Fruit fly (Drosophila melanogaster): ENCODE measurements around the gene CG43115.

The CG43115 gene

dm6 chrX:6074845-6075244 lies 8.6 kb upstream of the CG43115 start, which contains the start of gene Tsp5D (continued):
- TF ChIP-seq CrebB (tag; optimal IDR thresholded peaks at IDR 0.05) = peak; percentile 76
- TF ChIP-seq pfk (GFP tag; optimal IDR thresholded peaks at IDR 0.05) = no peak
- peak; percentile 94 for TF ChIP-seq seq (GFP tag; IDR thresholded peaks at IDR 0.05)
- peak; percentile 90 for TF ChIP-seq CG3726 (GFP tag; IDR thresholded peaks at IDR 0.05)
- TF ChIP-seq Xrp1 (GFP tag; IDR thresholded peaks at IDR 0.05) = peak; percentile 96
- TF ChIP-seq chif (GFP tag; optimal IDR thresholded peaks at IDR 0.05) = peak in 1 of 2 experiments; percentile 61
- TF ChIP-seq CG5180 (GFP tag; optimal IDR thresholded peaks at IDR 0.05) = peak; percentile 86
- peak; percentile 27 for TF ChIP-seq Bdp1 (GFP tag; optimal IDR thresholded peaks at IDR 0.05)
- no peak for TF ChIP-seq gro (GFP tag; optimal IDR thresholded peaks at IDR 0.05)
- peak; percentile 89 for TF ChIP-seq jigr1 (GFP tag; IDR thresholded peaks at IDR 0.05)
- TF ChIP-seq CG15073 (GFP tag; optimal IDR thresholded peaks at IDR 0.05) = peak; percentile 72
- peak; percentile 92 for TF ChIP-seq lab (GFP tag; optimal IDR thresholded peaks at IDR 0.05)
- peak; percentile 57 for TF ChIP-seq psq (GFP tag; optimal IDR thresholded peaks at IDR 0.05)
- TF ChIP-seq Eip74EF (GFP tag; optimal IDR thresholded peaks at IDR 0.05) = peak in 1 of 2 experiments; percentile 81
- TF ChIP-seq CG17829 (tag; optimal IDR thresholded peaks at IDR 0.05) = peak; percentile 93
- peak; percentile 74 for TF ChIP-seq gsb (GFP tag; IDR thresholded peaks at IDR 0.05)
- peak; percentile 89 for TF ChIP-seq CG10959 (GFP tag; IDR thresholded peaks at IDR 0.05)
- TF ChIP-seq Dad (GFP tag; optimal IDR thresholded peaks at IDR 0.05) = peak; percentile 30
- TF ChIP-seq CG18764 (GFP tag; optimal IDR thresholded peaks at IDR 0.05) = peak; percentile 84
- TF ChIP-seq pnt (GFP tag; optimal IDR thresholded peaks at IDR 0.05) = peak; percentile 51
- TF ChIP-seq Mad (GFP tag; optimal IDR thresholded peaks at IDR 0.05) = peak; percentile 37
- no peak for TF ChIP-seq Hmx (GFP tag; optimal IDR thresholded peaks at IDR 0.05)
- no peak for TF ChIP-seq tll (GFP tag; optimal IDR thresholded peaks at IDR 0.05)
- TF ChIP-seq CG16779 (GFP tag; IDR thresholded peaks at IDR 0.05) = peak; percentile 47; the same call in 1 of the 2 replicates
- TF ChIP-seq NfI (GFP tag; optimal IDR thresholded peaks at IDR 0.05) = peak; percentile 87
- peak; percentile 76 for TF ChIP-seq TFAM (GFP tag; optimal IDR thresholded peaks at IDR 0.05)
- TF ChIP-seq CG6689 (GFP tag; IDR thresholded peaks at IDR 0.05) = peak; percentile 94
- peak; percentile 88 for TF ChIP-seq caup (GFP tag; optimal IDR thresholded peaks at IDR 0.05; ENCODE audit: severe bottlenecking)
- TF ChIP-seq dmrt11E (tag; optimal IDR thresholded peaks at IDR 0.05) = peak; percentile 76
- TF ChIP-seq CG2712 (tag; optimal IDR thresholded peaks at IDR 0.05) = peak; percentile 95
- TF ChIP-seq Lpt (GFP tag; optimal IDR thresholded peaks at IDR 0.05) = no peak
- peak; percentile 57 for TF ChIP-seq tup (GFP tag; optimal IDR thresholded peaks at IDR 0.05)
- TF ChIP-seq Gsc (GFP tag; IDR thresholded peaks at IDR 0.05) = peak; percentile 77
- TF ChIP-seq CG10979 (tag; optimal IDR thresholded peaks at IDR 0.05) = peak; percentile 95
- TF ChIP-seq Doc2 (GFP tag; IDR thresholded peaks at IDR 0.05) = peak; percentile 72
- peak; percentile 18 for TF ChIP-seq CG7928 (GFP tag; optimal IDR thresholded peaks at IDR 0.05)
- TF ChIP-seq Fer3 (tag; optimal IDR thresholded peaks at IDR 0.05) = peak; percentile 88
- peak; percentile 96 for TF ChIP-seq ara (GFP tag; IDR thresholded peaks at IDR 0.05)
- TF ChIP-seq odd (GFP tag; optimal IDR thresholded peaks at IDR 0.05) = peak; percentile 82
- no peak for TF ChIP-seq pho (GFP tag; optimal IDR thresholded peaks at IDR 0.05)
- TF ChIP-seq CG14014 (GFP tag; IDR thresholded peaks at IDR 0.05) = peak; percentile 91
- TF ChIP-seq Dip2 (GFP tag; IDR thresholded peaks at IDR 0.05) = no peak
- peak; percentile 86 for TF ChIP-seq dati (GFP tag; IDR thresholded peaks at IDR 0.05)
- peak; percentile 83 for TF ChIP-seq Meics (GFP tag; optimal IDR thresholded peaks at IDR 0.05)
- TF ChIP-seq salm (tag; optimal IDR thresholded peaks at IDR 0.05) = peak; percentile 90
- peak; percentile 86 for TF ChIP-seq Gug (GFP tag; IDR thresholded peaks at IDR 0.05)
- no peak for TF ChIP-seq p53 (GFP tag; optimal IDR thresholded peaks at IDR 0.05)
- no peak for TF ChIP-seq zen2 (GFP tag; IDR thresholded peaks at IDR 0.05; ENCODE audit: partially characterized antibody)
- no peak for TF ChIP-seq CG34224 (GFP tag; IDR thresholded peaks at IDR 0.05; ENCODE audit: partially characterized antibody)
- TF ChIP-seq stwl (tag; optimal IDR thresholded peaks at IDR 0.05) = peak; percentile 2
- TF ChIP-seq lilli (GFP tag; optimal IDR thresholded peaks at IDR 0.05) = peak; percentile 30

All from whole organism, embryonic.